Worm (Caenorhabditis elegans) whole organism, mixed stage, embryonic: Measurements from ENCODE around the gene C27A7.9.

Experiments
- bed-3 ChIP-seq: fragments of 200-800 bp; sonication (Bioruptor generic); optimal IDR thresholded peaks from 3 replicates; lab custom pipeline; 2018; ENCODE audit warnings: mild to moderate bottlenecking, missing genetic modification characterization, moderate library complexity, missing compliant biosample characterization
- ceh-43 ChIP-seq: fragments of 200-800 bp; sonication (Bioruptor generic); optimal IDR thresholded peaks from 2 replicates; lab custom pipeline; 2018; ENCODE audit warnings: mild to moderate bottlenecking, missing genetic modification characterization, moderate library complexity, missing compliant biosample characterization
- elt-1 ChIP-seq: sonication (generic microtip); optimal IDR thresholded peaks from 2 replicates; lab custom pipeline; 2017; ENCODE audit warnings: missing genetic modification characterization, mild to moderate bottlenecking, missing compliant biosample characterization, antibody characterized with exemption, moderate library complexity, borderline replicate concordance; ENCODE audit not compliant: insufficient read depth
- elt-3 ChIP-seq: fragments of 150-350 bp; optimal IDR thresholded peaks from 2 replicates; lab custom pipeline; 2014; ENCODE audit warnings: missing biosample characterization, missing genetic modification characterization
- lin-32 ChIP-seq: fragments of 200-800 bp; sonication (Bioruptor generic); optimal IDR thresholded peaks from 2 replicates; lab custom pipeline; 2018; ENCODE audit warnings: mild to moderate bottlenecking, missing genetic modification characterization, missing compliant biosample characterization
- mep-1 ChIP-seq: fragments of 150-350 bp; optimal IDR thresholded peaks from 2 replicates; lab custom pipeline; 2017; ENCODE audit warnings: missing biosample characterization, missing genetic modification reagents, missing genetic modification characterization, inconsistent platforms
- nhr-237 ChIP-seq: fragments of 150-350 bp; optimal IDR thresholded peaks from 2 replicates; lab custom pipeline; 2014; ENCODE audit warnings: missing biosample characterization, missing genetic modification characterization
- nhr-28 ChIP-seq: fragments of 150-350 bp; optimal IDR thresholded peaks from 2 replicates; lab custom pipeline; 2014; ENCODE audit warnings: missing biosample characterization, missing genetic modification characterization
- pha-4 ChIP-seq: fragments of 150-350 bp; optimal IDR thresholded peaks from 2 replicates; lab custom pipeline; 2018; ENCODE audit warnings: missing biosample characterization, missing genetic modification reagents, missing genetic modification characterization
- snpc-4 ChIP-seq: fragments of 150-350 bp; optimal IDR thresholded peaks from 2 replicates; lab custom pipeline; 2014; ENCODE audit warnings: missing biosample characterization, missing genetic modification characterization
- unc-120 ChIP-seq: sonication (generic microtip); optimal IDR thresholded peaks from 2 replicates; lab custom pipeline; 2017; ENCODE audit warnings: missing genetic modification characterization, missing compliant biosample characterization; ENCODE audit not compliant: poor library complexity, severe bottlenecking
- unc-62 ChIP-seq: fragments of 150-350 bp; optimal IDR thresholded peaks from 2 replicates; lab custom pipeline; 2014; ENCODE audit warnings: missing biosample characterization, missing genetic modification reagents, missing genetic modification characterization
- zip-8 ChIP-seq: fragments of 150-350 bp; optimal IDR thresholded peaks from 2 replicates; lab custom pipeline; 2014; ENCODE audit warnings: missing biosample characterization, missing genetic modification characterization

DNA sequence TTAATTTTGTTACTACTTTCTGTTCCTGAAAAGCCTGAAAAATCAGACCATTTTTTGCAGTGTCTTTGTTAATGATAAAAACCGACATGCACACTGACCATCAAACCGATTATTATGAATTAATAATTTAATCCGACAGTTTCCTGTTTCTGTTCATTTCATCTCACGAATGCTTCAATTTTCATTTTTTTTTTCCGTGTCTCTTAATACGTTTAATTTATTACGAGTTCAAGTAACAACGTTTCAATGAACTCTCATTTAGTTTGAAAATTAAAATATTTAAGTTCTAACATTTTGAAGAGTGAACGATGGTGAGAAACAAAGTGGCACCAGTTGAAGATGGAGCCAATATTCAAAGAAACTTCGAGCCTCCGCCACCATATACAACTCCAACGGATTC, 39.8 kb downstream of the C27A7.9 start, which contains the start of gene spin-1:
- TF ChIP-seq elt-1 (tag; lab: Kevin White, UChicago): no peak
- no peak for TF ChIP-seq unc-62 (GFP tag; lab: Kevin White, UChicago)
- no peak for TF ChIP-seq unc-120
- no peak for TF ChIP-seq bed-3 (GFP tag; lab: Kevin White, UChicago)
- no peak for TF ChIP-seq nhr-237 (tag; lab: Kevin White, UChicago)
- TF ChIP-seq snpc-4 (tag; lab: Kevin White, UChicago): no peak
- TF ChIP-seq mep-1: no peak
- no peak for TF ChIP-seq elt-3 (tag; lab: Kevin White, UChicago)
- no peak for TF ChIP-seq ceh-43 (GFP tag; lab: Kevin White, UChicago)
- TF ChIP-seq nhr-28: no peak
- no peak for TF ChIP-seq zip-8 (tag; lab: Kevin White, UChicago)
- no peak for TF ChIP-seq lin-32 (GFP tag; lab: Kevin White, UChicago)
- TF ChIP-seq pha-4 (tag; lab: Kevin White, UChicago): no peak
